Worm (Caenorhabditis elegans) whole organism, L1 larva: ENCODE measurements around the gene F36G3.2.

Experiments used
- C04F5.9 ChIP-seq: sonication (generic microtip); optimal IDR thresholded peaks from 2 replicates; lab custom pipeline; 2016; ENCODE audit warnings: missing genetic modification characterization, missing compliant biosample characterization
- C16A3.4 ChIP-seq: fragments of 150-350 bp; optimal IDR thresholded peaks from 2 replicates; lab custom pipeline; 2014; ENCODE audit warnings: missing biosample characterization, missing genetic modification characterization
- aly-2 ChIP-seq: fragments of 150-350 bp; optimal IDR thresholded peaks from 2 replicates; lab custom pipeline; 2014; ENCODE audit warnings: missing biosample characterization, missing genetic modification characterization
- ama-1 ChIP-seq: fragments of 150-350 bp; optimal IDR thresholded peaks from 2 replicates; lab custom pipeline; 2014
- ceh-8 ChIP-seq: fragments of 200-800 bp; sonication (Bioruptor generic); optimal IDR thresholded peaks from 2 replicates; lab custom pipeline; 2018; ENCODE audit warnings: mild to moderate bottlenecking, missing genetic modification characterization, moderate library complexity, missing compliant biosample characterization
- ceh-82 ChIP-seq, 3 experiments: fragments of 150-350 bp in 1 of 3; sonication (generic microtip) in 2 of 3; optimal IDR thresholded peaks; 2 replicates each; lab custom pipeline; 2014 to 2017; ENCODE audit warnings: missing biosample characterization in 3 of 3, missing genetic modification characterization in 3 of 3
- ceh-88 ChIP-seq: fragments of 200-800 bp; sonication (Bioruptor generic); IDR thresholded peaks from 2 replicates; pipeline ENCODE4 v1.3.6; 2022; ENCODE audit warnings: missing genetic modification characterization, missing compliant biosample characterization
- dpl-1 ChIP-seq, 3 experiments: fragments of 150-350 bp in 2 of 3; sonication (generic microtip) in 1 of 3; optimal IDR thresholded peaks; 2 replicates each; lab custom pipeline; 2014 to 2017; ENCODE audit warnings: missing biosample characterization in 3 of 3, missing genetic modification characterization in 3 of 3, missing genetic modification reagents in 3 of 3
- dsc-1 ChIP-seq: sonication (generic microtip); optimal IDR thresholded peaks from 2 replicates; lab custom pipeline; 2016; ENCODE audit warnings: mild to moderate bottlenecking, missing genetic modification characterization, missing compliant biosample characterization
- efl-1 ChIP-seq, 4 experiments: fragments of 150-350 bp; optimal IDR thresholded peaks in 3 of 4; peaks in 1 of 4; 1 replicate in 1 of 4; 2 replicates in 3 of 4; lab custom pipeline; 2014; ENCODE audit warnings: missing biosample characterization in 2 of 4, missing genetic modification characterization in 2 of 4, missing genetic modification reagents in 2 of 4
- egl-13 ChIP-seq: sonication (generic microtip); optimal IDR thresholded peaks from 2 replicates; lab custom pipeline; 2016; ENCODE audit warnings: missing genotype, missing genetic modification reagents, missing genetic modification characterization, missing compliant biosample characterization
- egl-27 ChIP-seq, 2 experiments: fragments of 150-350 bp in 1 of 2; sonication (generic microtip); optimal IDR thresholded peaks; 3 replicates each; lab custom pipeline; 2017 to 2018; ENCODE audit warnings: missing biosample characterization in 2 of 2, missing genetic modification characterization in 2 of 2, missing genetic modification reagents in 2 of 2
- elt-3 ChIP-seq, 6 experiments: fragments of 150-350 bp in 1 of 6; sonication (generic microtip); optimal IDR thresholded peaks; 2 replicates each; lab custom pipeline; 2017 to 2018; ENCODE audit warnings: missing biosample characterization in 6 of 6, missing genetic modification characterization in 6 of 6, inconsistent platforms in 1 of 6
- fkh-8 ChIP-seq: sonication (generic microtip); optimal IDR thresholded peaks from 2 replicates; lab custom pipeline; 2016; ENCODE audit warnings: mild to moderate bottlenecking, missing genetic modification characterization, missing compliant biosample characterization
- fos-1 ChIP-seq: fragments of 150-350 bp; optimal IDR thresholded peaks from 2 replicates; lab custom pipeline; 2014; ENCODE audit warnings: missing biosample characterization, missing genetic modification characterization
- grh-1 ChIP-seq: fragments of 200-800 bp; sonication (Bioruptor generic); IDR thresholded peaks from 2 replicates; pipeline ENCODE4 v1.3.6; 2022; ENCODE audit warnings: missing genetic modification reagents, missing genetic modification characterization, missing compliant biosample characterization
- hpl-2 ChIP-seq: fragments of 150-350 bp; optimal IDR thresholded peaks from 2 replicates; lab custom pipeline; 2014; ENCODE audit warnings: missing biosample characterization, missing genetic modification reagents, missing genetic modification characterization
- irx-1 ChIP-seq: sonication (generic microtip); optimal IDR thresholded peaks from 2 replicates; lab custom pipeline; 2016; ENCODE audit warnings: missing genetic modification characterization, missing compliant biosample characterization
- isw-1 ChIP-seq: fragments of 200-800 bp; sonication (Bioruptor generic); IDR thresholded peaks from 2 replicates; pipeline ENCODE4 v1.3.6; 2022; ENCODE audit warnings: missing genetic modification characterization, missing compliant biosample characterization
- lin-13 ChIP-seq: fragments of 150-350 bp; optimal IDR thresholded peaks from 2 replicates; lab custom pipeline; 2014; ENCODE audit warnings: missing biosample characterization, missing genetic modification reagents, missing genetic modification characterization
- lin-14 ChIP-seq: fragments of 200-800 bp; sonication (Bioruptor generic); optimal IDR thresholded peaks from 2 replicates; lab custom pipeline; 2018; ENCODE audit warnings: mild to moderate bottlenecking, missing genetic modification characterization, moderate library complexity, missing compliant biosample characterization
- lin-15B ChIP-seq: fragments of 150-350 bp; sonication (generic microtip); optimal IDR thresholded peaks from 3 replicates; lab custom pipeline; 2014; ENCODE audit warnings: missing biosample characterization, missing genetic modification characterization
- lin-35 ChIP-seq, 2 experiments: fragments of 150-350 bp; optimal IDR thresholded peaks; 2 replicates each; lab custom pipeline; 2014; ENCODE audit warnings: missing biosample characterization in 2 of 2, missing genetic modification characterization in 2 of 2, missing genetic modification reagents in 2 of 2
- lir-3 ChIP-seq: sonication (generic microtip); optimal IDR thresholded peaks from 2 replicates; lab custom pipeline; 2016; ENCODE audit warnings: mild to moderate bottlenecking, missing genetic modification characterization, moderate library complexity, missing compliant biosample characterization; ENCODE audit not compliant: poor library complexity
- lsy-2 ChIP-seq, 2 experiments: fragments of 150-350 bp; optimal IDR thresholded peaks; 2 replicates each; lab custom pipeline; 2014; ENCODE audit warnings: missing biosample characterization in 2 of 2, missing genetic modification characterization in 2 of 2
- mab-9 ChIP-seq: fragments of 200-800 bp; sonication (Bioruptor generic); IDR thresholded peaks from 2 replicates; pipeline ENCODE4 v1.3.6; 2022; ENCODE audit warnings: missing genetic modification reagents, missing genetic modification characterization, missing compliant biosample characterization
- mdl-1 ChIP-seq, 2 experiments: fragments of 150-350 bp; optimal IDR thresholded peaks; 2 replicates each; lab custom pipeline; 2014 to 2017; ENCODE audit warnings: missing biosample characterization in 2 of 2, missing genetic modification characterization in 2 of 2, inconsistent platforms in 1 of 2
- mef-2 ChIP-seq: fragments of 150-350 bp; optimal IDR thresholded peaks from 2 replicates; lab custom pipeline; 2014; ENCODE audit warnings: missing biosample characterization, missing genetic modification characterization
- nhr-19 ChIP-seq: fragments of 200-800 bp; sonication (Bioruptor generic); conservative IDR thresholded peaks from 2 replicates; pipeline ENCODE4 v1.3.6; 2022; ENCODE audit warnings: missing genetic modification characterization, missing compliant biosample characterization
- nhr-20 ChIP-seq: sonication (generic microtip); optimal IDR thresholded peaks from 2 replicates; lab custom pipeline; 2016; ENCODE audit warnings: mild to moderate bottlenecking, missing genetic modification characterization, missing compliant biosample characterization
- nhr-237 ChIP-seq: fragments of 150-350 bp; optimal IDR thresholded peaks from 2 replicates; lab custom pipeline; 2014; ENCODE audit warnings: missing biosample characterization, missing genetic modification characterization
- nhr-47 ChIP-seq: sonication (generic microtip); optimal IDR thresholded peaks from 2 replicates; lab custom pipeline; 2016; ENCODE audit warnings: mild to moderate bottlenecking, missing genetic modification characterization, moderate library complexity, missing compliant biosample characterization
- nhr-76 ChIP-seq: sonication (generic microtip); optimal IDR thresholded peaks from 2 replicates; lab custom pipeline; 2017; ENCODE audit warnings: missing biosample characterization, missing genetic modification characterization
- nhr-77 ChIP-seq: fragments of 150-350 bp; optimal IDR thresholded peaks from 2 replicates; lab custom pipeline; 2014; ENCODE audit warnings: missing biosample characterization, missing genetic modification characterization
- nhr-85 ChIP-seq: sonication (generic microtip); peaks from one replicate; lab custom pipeline; 2016; ENCODE audit warnings: missing genetic modification characterization, inconsistent platforms, missing compliant biosample characterization
- pax-3 ChIP-seq: fragments of 200-800 bp; sonication (Bioruptor generic); optimal IDR thresholded peaks from 2 replicates; lab custom pipeline; 2018; ENCODE audit warnings: mild to moderate bottlenecking, missing genetic modification characterization, moderate library complexity, missing compliant biosample characterization
- rnt-1 ChIP-seq: sonication (generic microtip); optimal IDR thresholded peaks from 2 replicates; lab custom pipeline; 2016; ENCODE audit warnings: mild to moderate bottlenecking, missing genetic modification characterization, moderate library complexity, missing compliant biosample characterization
- snu-23 ChIP-seq: sonication (generic microtip); optimal IDR thresholded peaks from 2 replicates; lab custom pipeline; 2016; ENCODE audit warnings: missing genetic modification characterization, missing compliant biosample characterization
- sox-4 ChIP-seq: sonication (generic microtip); optimal IDR thresholded peaks from 2 replicates; lab custom pipeline; 2016; ENCODE audit warnings: missing genetic modification characterization, missing compliant biosample characterization
- sup-37 ChIP-seq: fragments of 200-800 bp; sonication (Bioruptor generic); optimal IDR thresholded peaks from 2 replicates; lab custom pipeline; 2018; ENCODE audit warnings: mild to moderate bottlenecking, missing genetic modification characterization, missing compliant biosample characterization
- swsn-7 ChIP-seq: sonication (generic microtip); optimal IDR thresholded peaks from 2 replicates; lab custom pipeline; 2016; ENCODE audit warnings: missing genetic modification characterization, missing compliant biosample characterization
- tbx-2 ChIP-seq: sonication (generic microtip); optimal IDR thresholded peaks from 2 replicates; lab custom pipeline; 2016; ENCODE audit warnings: missing genetic modification characterization, missing compliant biosample characterization
- unc-130 ChIP-seq: fragments of 150-350 bp; optimal IDR thresholded peaks from 2 replicates; lab custom pipeline; 2017; ENCODE audit warnings: missing biosample characterization, missing genetic modification characterization, inconsistent platforms
- unc-86 ChIP-seq: sonication (generic microtip); optimal IDR thresholded peaks from 2 replicates; lab custom pipeline; 2016; ENCODE audit warnings: missing genetic modification characterization, missing compliant biosample characterization
- vab-15 ChIP-seq: sonication (generic microtip); optimal IDR thresholded peaks from 2 replicates; lab custom pipeline; 2017; ENCODE audit warnings: missing genotype, mild to moderate bottlenecking, missing genetic modification characterization, missing compliant biosample characterization
- xbp-1 ChIP-seq: sonication (generic microtip); optimal IDR thresholded peaks from 2 replicates; lab custom pipeline; 2016; ENCODE audit warnings: missing genetic modification characterization, missing compliant biosample characterization
- zip-4 ChIP-seq: fragments of 200-800 bp; sonication (Bioruptor generic); optimal IDR thresholded peaks from 2 replicates; lab custom pipeline; 2018; ENCODE audit warnings: mild to moderate bottlenecking, missing genetic modification characterization, moderate library complexity, missing compliant biosample characterization
- ztf-11 ChIP-seq, 2 experiments: sonication (generic microtip); optimal IDR thresholded peaks; 2 replicates each; lab custom pipeline; 2016 to 2017; ENCODE audit warnings: missing genetic modification characterization in 2 of 2, missing biosample characterization in 1 of 2, missing compliant biosample characterization in 1 of 2
- ztf-4 ChIP-seq: fragments of 150-350 bp; optimal IDR thresholded peaks from 2 replicates; lab custom pipeline; 2014; ENCODE audit warnings: missing biosample characterization, missing genetic modification characterization

Gene F36G3.2

ce11 chrX:9754537-9754936 lies 39.5 kb downstream of the F36G3.2 start:
- no peak for TF ChIP-seq hpl-2 (GFP tag; lab: Kevin White, UChicago)
- TF ChIP-seq lin-15B (tag; lab: Kevin White, UChicago), result no peak
- TF ChIP-seq swsn-7 (tag; lab: Kevin White, UChicago), result no peak
- no peak for TF ChIP-seq ama-1 (lab: Kevin White, UChicago)

- TF ChIP-seq nhr-19 (peak; percentile 87), nhr-20 (tag; lab: Kevin White, UChicago) (peak; percentile 87), sup-37 (peak; percentile 70), nhr-47 (tag; lab: Kevin White, UChicago) (peak; percentile 93), elt-3 (tag; optimal IDR thresholded peaks at IDR 0.05; lab: Kevin White, UChicago) (peak in 3 of 6 experiments; percentile 8 to 75 (median 35)), swsn-7 (tag; lab: Kevin White, UChicago) (peak; percentile 89), ceh-88 (GFP tag; lab: Robert Waterston, UW) (peak; percentile 73), unc-86 (tag; lab: Kevin White, UChicago) (peak; percentile 72), isw-1 (GFP tag; lab: Robert Waterston, UW) (peak; percentile 59), dsc-1 (tag; lab: Kevin White, UChicago) (peak; percentile 89), zip-4 (GFP tag; lab: Kevin White, UChicago) (peak; percentile 60), lin-14 (GFP tag; lab: Kevin White, UChicago) (peak; percentile 89), efl-1 (optimal IDR thresholded peaks at IDR 0.05; lab: Kevin White, UChicago) (peak in 1 of 2 experiments; percentile 35), efl-1 (GFP tag; optimal IDR thresholded peaks at IDR 0.05 in 1 of 2; lab: Kevin White, UChicago) (peak; percentile 29 to 90), rnt-1 (peak; percentile 72), ceh-8 (GFP tag; lab: Kevin White, UChicago) (peak; percentile 76), irx-1 (tag; lab: Kevin White, UChicago) (peak; percentile 89), mab-9 (GFP tag; lab: Robert Waterston, UW) (peak; percentile 69), vab-15 (peak; percentile 21), snu-23 (GFP tag; lab: Kevin White, UChicago) (peak; percentile 94), C16A3.4 (tag; lab: Kevin White, UChicago) (peak; percentile 84), fkh-8 (peak; percentile 85), nhr-77 (tag; lab: Kevin White, UChicago) (peak; percentile 91), hpl-2 (GFP tag; lab: Kevin White, UChicago) (peak; percentile 79), pax-3 (tag; lab: Kevin White, UChicago) (peak; percentile 75), egl-27 (tag; optimal IDR thresholded peaks at IDR 0.05; lab: Kevin White, UChicago) (peak in 1 of 2 experiments; percentile 25), lin-35 (GFP tag; optimal IDR thresholded peaks at IDR 0.05; lab: Kevin White, UChicago) (peak; percentile 58 to 84), mef-2 (tag; lab: Kevin White, UChicago) (peak; percentile 6), nhr-85 (peak; percentile 95), dpl-1 (GFP tag; optimal IDR thresholded peaks at IDR 0.05; lab: Kevin White, UChicago) (peak in 2 of 3 experiments; percentile 37 to 49), lsy-2 (tag; optimal IDR thresholded peaks at IDR 0.05; lab: Kevin White, UChicago) (peak in 1 of 2 experiments; percentile 69), xbp-1 (tag; lab: Kevin White, UChicago) (peak; percentile 75), nhr-76 (peak; percentile 66), ztf-4 (tag; lab: Kevin White, UChicago) (peak; percentile 79), lir-3 (peak; percentile 92), aly-2 (tag; lab: Kevin White, UChicago) (peak; percentile 88), unc-130 (tag; lab: Kevin White, UChicago) (peak; percentile 50), mdl-1 (tag; optimal IDR thresholded peaks at IDR 0.05; lab: Kevin White, UChicago) (peak in 1 of 2 experiments; percentile 77), ztf-11 (tag; optimal IDR thresholded peaks at IDR 0.05; lab: Kevin White, UChicago) (peak in 1 of 2 experiments; percentile 56), egl-13 (peak; percentile 69), nhr-237 (tag; lab: Kevin White, UChicago) (peak; percentile 16), fos-1 (tag; lab: Kevin White, UChicago) (peak; percentile 83), ceh-82 (tag; optimal IDR thresholded peaks at IDR 0.05; lab: Kevin White, UChicago) (peak; percentile 49 to 85 (median 62)), lin-13 (GFP tag; lab: Kevin White, UChicago) (peak; percentile 60), C04F5.9 (tag; lab: Kevin White, UChicago) (peak; percentile 54), grh-1 (GFP tag; lab: Robert Waterston, UW) (peak; percentile 72), tbx-2 (tag; lab: Kevin White, UChicago) (peak; percentile 84), sox-4 (tag; lab: Kevin White, UChicago) (peak; percentile 74)
These were observed 50.6 kb downstream of the F36G3.2 start for ce11 chrX:9743513-9743914.
